Worm (Caenorhabditis elegans) whole organism, mixed stage, embryonic: ENCODE results near the gene ckc-1.

ENCODE experiments used
- M03D4.4 ChIP-seq: sonication (generic microtip); optimal IDR thresholded peaks from 2 replicates; lab custom pipeline; 2017; ENCODE audit warnings: mild to moderate bottlenecking, missing genetic modification characterization, missing compliant biosample characterization
- bed-3 ChIP-seq: fragments of 200-800 bp; sonication (Bioruptor generic); optimal IDR thresholded peaks from 3 replicates; lab custom pipeline; 2018; ENCODE audit warnings: mild to moderate bottlenecking, missing genetic modification characterization, moderate library complexity, missing compliant biosample characterization
- blmp-1 ChIP-seq: fragments of 150-350 bp; optimal IDR thresholded peaks from 2 replicates; lab custom pipeline; 2014; ENCODE audit warnings: missing biosample characterization, missing genetic modification characterization
- ceh-39 ChIP-seq: fragments of 150-350 bp; optimal IDR thresholded peaks from 2 replicates; lab custom pipeline; 2014; ENCODE audit warnings: missing biosample characterization, missing genetic modification characterization
- ces-1 ChIP-seq: fragments of 150-350 bp; optimal IDR thresholded peaks from 2 replicates; lab custom pipeline; 2014; ENCODE audit warnings: missing biosample characterization, missing genetic modification reagents, missing genetic modification characterization
- cnd-1 ChIP-seq: fragments of 200-800 bp; sonication (Bioruptor generic); optimal IDR thresholded peaks from 2 replicates; lab custom pipeline; 2018; ENCODE audit warnings: mild to moderate bottlenecking, missing genetic modification characterization, missing compliant biosample characterization
- drap-1 ChIP-seq: fragments of 200-800 bp; sonication (Bioruptor generic); optimal IDR thresholded peaks from 3 replicates; lab custom pipeline; 2018; ENCODE audit warnings: mild to moderate bottlenecking, missing genetic modification characterization, missing compliant biosample characterization
- elt-1 ChIP-seq: sonication (generic microtip); optimal IDR thresholded peaks from 2 replicates; lab custom pipeline; 2017; ENCODE audit warnings: missing genetic modification characterization, mild to moderate bottlenecking, missing compliant biosample characterization, antibody characterized with exemption, moderate library complexity, borderline replicate concordance; ENCODE audit not compliant: insufficient read depth
- elt-3 ChIP-seq: fragments of 150-350 bp; optimal IDR thresholded peaks from 2 replicates; lab custom pipeline; 2014; ENCODE audit warnings: missing biosample characterization, missing genetic modification characterization
- flh-1 ChIP-seq: fragments of 200-800 bp; sonication (Bioruptor generic); optimal IDR thresholded peaks from 2 replicates; lab custom pipeline; 2018; ENCODE audit warnings: mild to moderate bottlenecking, missing genetic modification characterization, moderate library complexity, missing compliant biosample characterization
- ham-2 ChIP-seq: fragments of 200-800 bp; sonication (Bioruptor generic); optimal IDR thresholded peaks from 2 replicates; lab custom pipeline; 2018; ENCODE audit warnings: mild to moderate bottlenecking, missing genetic modification characterization, missing compliant biosample characterization
- hlh-1 ChIP-seq: fragments of 150-350 bp; optimal IDR thresholded peaks from 2 replicates; lab custom pipeline; 2014; ENCODE audit warnings: missing biosample characterization, missing genetic modification reagents, missing genetic modification characterization
- lin-13 ChIP-seq: fragments of 150-350 bp; optimal IDR thresholded peaks from 2 replicates; lab custom pipeline; 2014; ENCODE audit warnings: missing biosample characterization, missing genetic modification characterization
- lin-32 ChIP-seq: fragments of 200-800 bp; sonication (Bioruptor generic); optimal IDR thresholded peaks from 2 replicates; lab custom pipeline; 2018; ENCODE audit warnings: mild to moderate bottlenecking, missing genetic modification characterization, missing compliant biosample characterization
- lsy-2 ChIP-seq: fragments of 150-350 bp; optimal IDR thresholded peaks from 2 replicates; lab custom pipeline; 2014; ENCODE audit warnings: missing biosample characterization, missing genetic modification characterization
- nhr-12 ChIP-seq: fragments of 150-350 bp; optimal IDR thresholded peaks from 2 replicates; lab custom pipeline; 2014; ENCODE audit warnings: missing biosample characterization, missing genetic modification characterization
- nhr-237 ChIP-seq: fragments of 150-350 bp; optimal IDR thresholded peaks from 2 replicates; lab custom pipeline; 2014; ENCODE audit warnings: missing biosample characterization, missing genetic modification characterization
- nhr-76 ChIP-seq: sonication (generic microtip); optimal IDR thresholded peaks from 2 replicates; lab custom pipeline; 2017; ENCODE audit warnings: missing biosample characterization, missing genetic modification characterization
- pha-4 ChIP-seq: fragments of 150-350 bp; optimal IDR thresholded peaks from 2 replicates; lab custom pipeline; 2018; ENCODE audit warnings: missing biosample characterization, missing genetic modification reagents, missing genetic modification characterization
- sem-2 ChIP-seq: fragments of 200-800 bp; sonication (Bioruptor generic); optimal IDR thresholded peaks from 2 replicates; lab custom pipeline; 2018; ENCODE audit warnings: mild to moderate bottlenecking, missing genetic modification characterization, missing compliant biosample characterization
- sptf-1 ChIP-seq: sonication (generic microtip); optimal IDR thresholded peaks from 2 replicates; lab custom pipeline; 2017; ENCODE audit warnings: mild to moderate bottlenecking, missing genetic modification characterization, moderate library complexity, missing compliant biosample characterization
- unc-120 ChIP-seq: sonication (generic microtip); optimal IDR thresholded peaks from 2 replicates; lab custom pipeline; 2017; ENCODE audit warnings: missing genetic modification characterization, missing compliant biosample characterization; ENCODE audit not compliant: poor library complexity, severe bottlenecking
- unc-39 ChIP-seq: fragments of 150-350 bp; optimal IDR thresholded peaks from 2 replicates; lab custom pipeline; 2014; ENCODE audit warnings: missing biosample characterization, missing genetic modification characterization
- unc-62 ChIP-seq: fragments of 150-350 bp; optimal IDR thresholded peaks from 2 replicates; lab custom pipeline; 2014; ENCODE audit warnings: missing biosample characterization, missing genetic modification reagents, missing genetic modification characterization
- zip-8 ChIP-seq: fragments of 150-350 bp; optimal IDR thresholded peaks from 2 replicates; lab custom pipeline; 2014; ENCODE audit warnings: missing biosample characterization, missing genetic modification characterization
- ztf-11 ChIP-seq: fragments of 150-350 bp; optimal IDR thresholded peaks from 2 replicates; lab custom pipeline; 2014; ENCODE audit warnings: missing biosample characterization, missing genetic modification characterization

Gene ckc-1

ce11 chrX:3576239-3576638, at the start of gene ckc-1:
Gene ckc-1, plus strand, starts transcription at chrX:3576606.
- TF ChIP-seq lin-13 (tag; lab: Kevin White, UChicago) = no peak
- TF ChIP-seq unc-62 = no peak
- TF ChIP-seq flh-1 (GFP tag; lab: Kevin White, UChicago) = no peak
- TF ChIP-seq nhr-237 (tag; lab: Kevin White, UChicago) = no peak
- no peak for TF ChIP-seq sptf-1 (tag; lab: Kevin White, UChicago)

- TF ChIP-seq M03D4.4 (tag; lab: Kevin White, UChicago) (no peak), bed-3 (no peak), zip-8 (tag; lab: Kevin White, UChicago) (no peak), ztf-11 (tag; lab: Kevin White, UChicago) (no peak), lin-13 (tag; lab: Kevin White, UChicago) (no peak), ham-2 (GFP tag; lab: Kevin White, UChicago) (no peak)
Observed at ce11 chrX:3526712-3527111, 49.7 kb upstream of the ckc-1 start.

ce11 chrX:3532919-3533318, 43.5 kb upstream of the ckc-1 start, which contains the start of gene F56B6.6:
Gene F56B6.6, minus strand, starts transcription at chrX:3533019.
- TF ChIP-seq blmp-1 (tag; lab: Kevin White, UChicago) (no peak), unc-120 (tag; lab: Kevin White, UChicago) (no peak), lin-13 (tag; lab: Kevin White, UChicago) (no peak), cnd-1 (tag; lab: Kevin White, UChicago) (no peak), unc-39 (tag; lab: Kevin White, UChicago) (no peak), zip-8 (tag; lab: Kevin White, UChicago) (no peak), sem-2 (GFP tag; lab: Kevin White, UChicago) (no peak), ces-1 (GFP tag; lab: Kevin White, UChicago) (no peak), sptf-1 (tag; lab: Kevin White, UChicago) (no peak), hlh-1 (tag; lab: Kevin White, UChicago) (no peak), lin-32 (GFP tag; lab: Kevin White, UChicago) (no peak), bed-3 (no peak), ztf-11 (tag; lab: Kevin White, UChicago) (no peak), pha-4 (tag; lab: Kevin White, UChicago) (no peak), lsy-2 (tag; lab: Kevin White, UChicago) (no peak), drap-1 (GFP tag; lab: Kevin White, UChicago) (no peak), elt-1 (tag; lab: Kevin White, UChicago) (no peak)

- TF ChIP-seq nhr-237 (tag; lab: Kevin White, UChicago) (no peak), hlh-1 (tag; lab: Kevin White, UChicago) (peak; percentile 42)
- TF ChIP-seq, all 35 proteins: peak for 1
Observed at ce11 chrX:3534218-3534617, 42.2 kb upstream of the ckc-1 start.

- TF ChIP-seq hlh-1 (tag; lab: Kevin White, UChicago) = no peak
- peak; percentile 56 for TF ChIP-seq ces-1 (GFP tag; lab: Kevin White, UChicago)
- TF ChIP-seq sem-2 (GFP tag; lab: Kevin White, UChicago) = no peak
Observed at ce11 chrX:3535505-3535904, 40.9 kb upstream of the ckc-1 start.

ce11 chrX:3536302-3537251, 39.8 kb upstream of the ckc-1 start:
- no peak for TF ChIP-seq pha-4 (tag; lab: Kevin White, UChicago)
- no peak for TF ChIP-seq zip-8 (tag; lab: Kevin White, UChicago)
- TF ChIP-seq ceh-39 (tag; lab: Kevin White, UChicago) = no peak
- TF ChIP-seq hlh-1 (tag; lab: Kevin White, UChicago) = peak; percentile 79
- TF ChIP-seq sptf-1 (tag; lab: Kevin White, UChicago) = no peak
- no peak for TF ChIP-seq nhr-237 (tag; lab: Kevin White, UChicago)
- peak; percentile 36 for TF ChIP-seq unc-62
- no peak for TF ChIP-seq cnd-1 (tag; lab: Kevin White, UChicago)
- TF ChIP-seq elt-1 (tag; lab: Kevin White, UChicago) = no peak
- no peak for TF ChIP-seq ham-2 (GFP tag; lab: Kevin White, UChicago)
- TF ChIP-seq unc-120 (tag; lab: Kevin White, UChicago) = peak; percentile 38
- TF ChIP-seq drap-1 (GFP tag; lab: Kevin White, UChicago) = no peak
- no peak for TF ChIP-seq ztf-11 (tag; lab: Kevin White, UChicago)
- no peak for TF ChIP-seq nhr-76 (tag; lab: Kevin White, UChicago)
- TF ChIP-seq nhr-12 (tag; lab: Kevin White, UChicago) = no peak
- TF ChIP-seq elt-3 (tag; lab: Kevin White, UChicago) = no peak
- TF ChIP-seq, all 35 proteins: peak for 3
